Worm (Caenorhabditis elegans): Measurements from ENCODE around the gene cyp-35A5.

cyp-35A5 gene

ce11 chrV:3972846-3973245 is 36.7 kb downstream of the cyp-35A5 start, which contains the start of gene cyp-34A10:
Gene cyp-34A10 (minus strand): TSS chrV:3972991.
- TF ChIP-seq pha-4 (tag; optimal IDR thresholded peaks at IDR 0.05): no peak
- no peak for TF ChIP-seq elt-3 (tag; optimal IDR thresholded peaks at IDR 0.05)
- TF ChIP-seq sptf-1 (tag; optimal IDR thresholded peaks at IDR 0.05): no peak
- TF ChIP-seq elt-1 (tag; optimal IDR thresholded peaks at IDR 0.05; ENCODE audit: borderline replicate concordance, insufficient read depth): no peak
- no peak for TF ChIP-seq unc-120 (tag; optimal IDR thresholded peaks at IDR 0.05; ENCODE audit: poor library complexity, severe bottlenecking)
- TF ChIP-seq nhr-76 (tag; optimal IDR thresholded peaks at IDR 0.05): no peak
- no peak for TF ChIP-seq blmp-1 (tag; optimal IDR thresholded peaks at IDR 0.05)
- TF ChIP-seq lin-13 (tag; optimal IDR thresholded peaks at IDR 0.05): no peak
- TF ChIP-seq hlh-1 (tag; optimal IDR thresholded peaks at IDR 0.05): no peak
- no peak for TF ChIP-seq ceh-83 (GFP tag; optimal IDR thresholded peaks at IDR 0.05)
- no peak for TF ChIP-seq ceh-39 (tag; optimal IDR thresholded peaks at IDR 0.05)
- no peak for TF ChIP-seq mab-5 (tag; optimal IDR thresholded peaks at IDR 0.05)
- TF ChIP-seq lin-32 (GFP tag; optimal IDR thresholded peaks at IDR 0.05): no peak
- TF ChIP-seq nhr-12 (tag; optimal IDR thresholded peaks at IDR 0.05): no peak

ce11 chrV:3974361-3974760 is 38.2 kb downstream of the cyp-35A5 start, which contains the start of gene str-82:
Gene str-82 (plus strand): TSS chrV:3974661.
- no peak for TF ChIP-seq ceh-83 (GFP tag; optimal IDR thresholded peaks at IDR 0.05)
- TF ChIP-seq unc-39 (tag; optimal IDR thresholded peaks at IDR 0.05): no peak
- no peak for TF ChIP-seq unc-62 (GFP tag; optimal IDR thresholded peaks at IDR 0.05)
- no peak for TF ChIP-seq cnd-1 (tag; optimal IDR thresholded peaks at IDR 0.05)
- TF ChIP-seq mls-2 (tag; optimal IDR thresholded peaks at IDR 0.05): no peak

ce11 chrV:3976964-3977363 is 40.8 kb downstream of the cyp-35A5 start, which contains the start of gene str-83:
Gene str-83 (plus strand): TSS chrV:3977264.
- TF ChIP-seq sem-2 (GFP tag; optimal IDR thresholded peaks at IDR 0.05): no peak
- no peak for TF ChIP-seq snpc-4 (tag; optimal IDR thresholded peaks at IDR 0.05)
- TF ChIP-seq nhr-12 (tag; optimal IDR thresholded peaks at IDR 0.05): no peak
- TF ChIP-seq mep-1 (tag; optimal IDR thresholded peaks at IDR 0.05): no peak
- no peak for TF ChIP-seq nhr-76 (tag; optimal IDR thresholded peaks at IDR 0.05)
- TF ChIP-seq elt-1 (tag; optimal IDR thresholded peaks at IDR 0.05; ENCODE audit: borderline replicate concordance, insufficient read depth): no peak
- TF ChIP-seq bed-3 (GFP tag; optimal IDR thresholded peaks at IDR 0.05): no peak
- no peak for TF ChIP-seq hlh-1 (tag; optimal IDR thresholded peaks at IDR 0.05)
- no peak for TF ChIP-seq unc-62 (GFP tag; optimal IDR thresholded peaks at IDR 0.05)
- TF ChIP-seq elt-3 (tag; optimal IDR thresholded peaks at IDR 0.05): no peak
- TF ChIP-seq ceh-83 (GFP tag; optimal IDR thresholded peaks at IDR 0.05): no peak
- TF ChIP-seq ceh-39 (tag; optimal IDR thresholded peaks at IDR 0.05): no peak
- no peak for TF ChIP-seq zip-8 (tag; optimal IDR thresholded peaks at IDR 0.05)
- no peak for TF ChIP-seq unc-39 (tag; optimal IDR thresholded peaks at IDR 0.05)
- TF ChIP-seq nhr-28 (tag; optimal IDR thresholded peaks at IDR 0.05): no peak
- no peak for TF ChIP-seq blmp-1 (tag; optimal IDR thresholded peaks at IDR 0.05)

ce11 chrV:3979053-3979452 is 42.9 kb downstream of the cyp-35A5 start, which contains the start of gene nlp-34:
Gene nlp-34 (minus strand): TSS chrV:3979134.
- TF ChIP-seq ceh-43 (GFP tag; optimal IDR thresholded peaks at IDR 0.05) (no peak), lin-32 (GFP tag; optimal IDR thresholded peaks at IDR 0.05) (no peak), drap-1 (GFP tag; optimal IDR thresholded peaks at IDR 0.05) (no peak), lin-13 (tag; optimal IDR thresholded peaks at IDR 0.05) (no peak), mls-2 (tag; optimal IDR thresholded peaks at IDR 0.05) (no peak), nhr-2 (tag; optimal IDR thresholded peaks at IDR 0.05) (no peak), sem-2 (GFP tag; optimal IDR thresholded peaks at IDR 0.05) (no peak)

ce11 chrV:3979819-3980218 is 43.7 kb downstream of the cyp-35A5 start, which contains the start of gene nlp-31:
Gene nlp-31 (plus strand): TSS chrV:3980055.
- TF ChIP-seq lin-32 (GFP tag; optimal IDR thresholded peaks at IDR 0.05) (no peak), drap-1 (GFP tag; optimal IDR thresholded peaks at IDR 0.05) (no peak), nhr-2 (tag; optimal IDR thresholded peaks at IDR 0.05) (no peak), elt-3 (tag; optimal IDR thresholded peaks at IDR 0.05) (peak; percentile 93), lsy-2 (tag; optimal IDR thresholded peaks at IDR 0.05) (no peak), tbx-8 (GFP tag; optimal IDR thresholded peaks at IDR 0.05) (no peak), nhr-237 (tag; optimal IDR thresholded peaks at IDR 0.05) (peak; percentile 15), ztf-11 (tag; optimal IDR thresholded peaks at IDR 0.05) (no peak), elt-1 (tag; optimal IDR thresholded peaks at IDR 0.05; ENCODE audit: borderline replicate concordance, insufficient read depth) (peak; percentile 13), bed-3 (GFP tag; optimal IDR thresholded peaks at IDR 0.05) (no peak)
